Fruit fly (Drosophila melanogaster) whole organism, embryonic: ENCODE measurements around the gene KFase.

Experiments
- BEAF-32 ChIP-seq: fragments of 200-800 bp; sonication (Bioruptor generic); optimal IDR thresholded peaks from 3 replicates; lab custom pipeline; 2017; ENCODE audit warnings: missing biosample characterization, missing genetic modification characterization, mild to moderate bottlenecking, moderate library complexity, missing genetic modification reagents
- CG10267 ChIP-seq: fragments of 200-800 bp; sonication (Bioruptor generic); optimal IDR thresholded peaks from 2 replicates; lab custom pipeline; 2018; ENCODE audit warnings: missing biosample characterization, mild to moderate bottlenecking, missing genetic modification characterization, moderate library complexity
- CG10462 ChIP-seq: fragments of 200-800 bp; sonication (Bioruptor generic); optimal IDR thresholded peaks from 2 replicates; lab custom pipeline; 2016; ENCODE audit warnings: missing biosample characterization, missing genetic modification characterization
- CG10979 ChIP-seq: fragments of 200-800 bp; sonication (Bioruptor generic); optimal IDR thresholded peaks from 2 replicates; lab custom pipeline; 2018; ENCODE audit warnings: missing biosample characterization, mild to moderate bottlenecking, missing genetic modification characterization, moderate library complexity
- CG11696 ChIP-seq: fragments of 200-800 bp; sonication (Bioruptor generic); IDR thresholded peaks from 2 replicates; pipeline ENCODE4 v1.3.6; 2022; ENCODE audit warnings: missing biosample characterization, missing genetic modification characterization
- CG12071 ChIP-seq: fragments of 200-800 bp; sonication (Bioruptor generic); optimal IDR thresholded peaks from 3 replicates; lab custom pipeline; 2018; ENCODE audit warnings: missing biosample characterization, mild to moderate bottlenecking, missing genetic modification characterization
- CG12659 ChIP-seq: fragments of 200-800 bp; sonication (Bioruptor generic); optimal IDR thresholded peaks from 3 replicates; lab custom pipeline; 2017; ENCODE audit warnings: mild to moderate bottlenecking, missing biosample characterization, missing genetic modification reagents, missing genetic modification characterization
- CG14050 ChIP-seq: fragments of 200-800 bp; sonication (Bioruptor generic); IDR thresholded peaks from 3 replicates; pipeline ENCODE4 v1.3.6; 2022; ENCODE audit warnings: missing biosample characterization, missing genetic modification characterization
- CG14860 ChIP-seq: fragments of 200-800 bp; sonication (Bioruptor generic); IDR thresholded peaks from 3 replicates; pipeline ENCODE4 v1.3.6; 2022; ENCODE audit warnings: missing biosample characterization, missing genetic modification characterization; ENCODE audit not compliant: partially characterized antibody
- CG15601 ChIP-seq: fragments of 200-800 bp; sonication (Bioruptor generic); optimal IDR thresholded peaks from 3 replicates; lab custom pipeline; 2019; ENCODE audit warnings: missing biosample characterization, mild to moderate bottlenecking, missing genetic modification characterization, moderate library complexity
- CG1792 ChIP-seq: fragments of 200-800 bp; sonication (Bioruptor generic); optimal IDR thresholded peaks from 2 replicates; lab custom pipeline; 2016; ENCODE audit warnings: missing biosample characterization, missing genetic modification characterization
- CG18262 ChIP-seq: fragments of 200-800 bp; optimal IDR thresholded peaks from 3 replicates; lab custom pipeline; 2019; ENCODE audit warnings: missing biosample characterization, mild to moderate bottlenecking, missing genetic modification characterization, moderate library complexity
- CG2202 ChIP-seq: fragments of 200-800 bp; sonication (Bioruptor generic); optimal IDR thresholded peaks from 2 replicates; lab custom pipeline; 2018; ENCODE audit warnings: missing biosample characterization, mild to moderate bottlenecking, missing genetic modification characterization
- CG30020 ChIP-seq: fragments of 200-800 bp; optimal IDR thresholded peaks from 2 replicates; lab custom pipeline; 2019; ENCODE audit warnings: missing biosample characterization, mild to moderate bottlenecking, missing genetic modification characterization, moderate library complexity
- CG31441 ChIP-seq: fragments of 200-800 bp; sonication (Bioruptor generic); IDR thresholded peaks from 2 replicates; pipeline ENCODE4 v1.3.6; 2022; ENCODE audit warnings: missing biosample characterization, missing genetic modification characterization
- CG3726 ChIP-seq: fragments of 200-800 bp; sonication (Bioruptor generic); IDR thresholded peaks from 3 replicates; pipeline ENCODE4, ENCODE4 v1.3.6; 2022; ENCODE audit warnings: missing biosample characterization, missing genetic modification characterization
- CG4404 ChIP-seq: fragments of 200-800 bp; sonication (Bioruptor generic); IDR thresholded peaks from 2 replicates; pipeline ENCODE4 v1.3.6; 2022; ENCODE audit warnings: missing biosample characterization, missing genetic modification characterization
- CG4730 ChIP-seq: fragments of 200-800 bp; sonication (Bioruptor generic); IDR thresholded peaks from 2 replicates; pipeline ENCODE4 v1.3.6; 2022; ENCODE audit warnings: missing biosample characterization, missing genetic modification characterization
- CG4820 ChIP-seq: fragments of 200-800 bp; sonication (Bioruptor generic); optimal IDR thresholded peaks from 3 replicates; lab custom pipeline; 2016; ENCODE audit warnings: missing biosample characterization, missing genetic modification characterization
- CG5953 ChIP-seq: fragments of 200-800 bp; sonication (Bioruptor generic); IDR thresholded peaks from 2 replicates; pipeline ENCODE4 v1.3.6; 2022; ENCODE audit warnings: missing biosample characterization, missing genetic modification characterization
- CG6791 ChIP-seq: fragments of 200-800 bp; sonication (Bioruptor generic); IDR thresholded peaks from 3 replicates; pipeline ENCODE4 v1.3.6; 2022; ENCODE audit warnings: missing biosample characterization, missing genetic modification characterization; ENCODE audit not compliant: partially characterized antibody
- CG6854 ChIP-seq: fragments of 200-800 bp; sonication (Bioruptor generic); optimal IDR thresholded peaks from 3 replicates; lab custom pipeline; 2017; ENCODE audit warnings: missing biosample characterization, mild to moderate bottlenecking, missing genetic modification characterization
- CG7372 ChIP-seq: fragments of 200-800 bp; sonication (Bioruptor generic); IDR thresholded peaks from 2 replicates; pipeline ENCODE4 v1.3.6; 2022; ENCODE audit warnings: missing biosample characterization, missing genetic modification characterization
- CG7963 ChIP-seq: fragments of 200-800 bp; sonication (Bioruptor generic); IDR thresholded peaks from 3 replicates; pipeline ENCODE4 v1.3.6; 2022; ENCODE audit warnings: missing biosample characterization, missing genetic modification characterization; ENCODE audit not compliant: partially characterized antibody
- CG8281 ChIP-seq: fragments of 200-800 bp; sonication (Bioruptor generic); optimal IDR thresholded peaks from 2 replicates; lab custom pipeline; 2018; ENCODE audit warnings: missing biosample characterization, mild to moderate bottlenecking, missing genetic modification characterization, moderate library complexity
- CG8290 ChIP-seq, 3 experiments: fragments of 200-800 bp; sonication (Bioruptor generic); optimal IDR thresholded peaks; 2 replicates each; lab custom pipeline; 2016 to 2019; ENCODE audit warnings: missing biosample characterization in 3 of 3, missing genetic modification characterization in 3 of 3, mild to moderate bottlenecking in 2 of 3, moderate library complexity in 1 of 3
- Ets65A ChIP-seq: fragments of 200-800 bp; sonication (Bioruptor generic); peaks from one replicate; lab custom pipeline; 2016; ENCODE audit warnings: missing biosample characterization, missing genetic modification characterization
- HHEX ChIP-seq: fragments of 200-800 bp; sonication (Bioruptor generic); optimal IDR thresholded peaks from 3 replicates; lab custom pipeline; 2017; ENCODE audit warnings: missing biosample characterization, mild to moderate bottlenecking, missing genetic modification characterization, missing genetic modification reagents
- Jarid2 ChIP-seq: fragments of 200-800 bp; sonication (Bioruptor generic); optimal IDR thresholded peaks from 3 replicates; lab custom pipeline; 2017; ENCODE audit warnings: mild to moderate bottlenecking, missing biosample characterization, missing genetic modification reagents, missing genetic modification characterization
- Oli ChIP-seq: fragments of 200-800 bp; sonication (Bioruptor generic); optimal IDR thresholded peaks from 2 replicates; lab custom pipeline; 2018; ENCODE audit warnings: missing biosample characterization, mild to moderate bottlenecking, missing genetic modification characterization, moderate library complexity
- Optix ChIP-seq: fragments of 200-800 bp; sonication (Bioruptor generic); IDR thresholded peaks from 3 replicates; pipeline ENCODE4 v1.3.6; 2022; ENCODE audit warnings: missing biosample characterization, missing genetic modification characterization
- Sox100B ChIP-seq: fragments of 200-800 bp; sonication (Bioruptor generic); optimal IDR thresholded peaks from 3 replicates; lab custom pipeline; 2018; ENCODE audit warnings: missing biosample characterization, mild to moderate bottlenecking, missing genetic modification characterization
- Sox102F ChIP-seq: fragments of 200-800 bp; sonication (Bioruptor generic); optimal IDR thresholded peaks from 2 replicates; lab custom pipeline; 2018; ENCODE audit warnings: missing biosample characterization, mild to moderate bottlenecking, missing genetic modification characterization, moderate library complexity
- TFAM ChIP-seq: fragments of 200-800 bp; sonication (Bioruptor generic); optimal IDR thresholded peaks from 2 replicates; lab custom pipeline; 2017; ENCODE audit warnings: missing biosample characterization, missing genetic modification characterization, inconsistent platforms
- Taf1 ChIP-seq: fragments of 200-800 bp; sonication (Bioruptor generic); IDR thresholded peaks from 2 replicates; pipeline ENCODE4 v1.3.6; 2022; ENCODE audit warnings: missing biosample characterization, missing genetic modification characterization
- corto ChIP-seq: fragments of 200-800 bp; sonication (Bioruptor generic); optimal IDR thresholded peaks from 2 replicates; lab custom pipeline; 2016; ENCODE audit warnings: missing biosample characterization, mild to moderate bottlenecking, missing genetic modification characterization, moderate library complexity
- dati ChIP-seq: fragments of 200-800 bp; sonication (Bioruptor generic); IDR thresholded peaks from 2 replicates; pipeline ENCODE4 v1.3.6; 2022; ENCODE audit warnings: missing biosample characterization, missing genetic modification characterization
- eyg ChIP-seq: fragments of 200-800 bp; sonication (Bioruptor generic); optimal IDR thresholded peaks from 3 replicates; lab custom pipeline; 2016; ENCODE audit warnings: missing biosample characterization, missing genetic modification characterization
- ftz-f1 ChIP-seq: fragments of 200-800 bp; sonication (Bioruptor generic); optimal IDR thresholded peaks from 2 replicates; lab custom pipeline; 2016; ENCODE audit warnings: missing biosample characterization, missing genetic modification characterization
- her ChIP-seq: fragments of 200-800 bp; sonication (Bioruptor generic); optimal IDR thresholded peaks from 2 replicates; lab custom pipeline; 2016; ENCODE audit warnings: missing biosample characterization, missing genetic modification characterization
- hth ChIP-seq: fragments of >200 bp; optimal IDR thresholded peaks from 2 replicates; lab custom pipeline; 2017; ENCODE audit warnings: inconsistent platforms
- ind ChIP-seq: fragments of 200-800 bp; sonication (Bioruptor generic); optimal IDR thresholded peaks from 3 replicates; lab custom pipeline; 2016; ENCODE audit warnings: missing biosample characterization, missing genetic modification characterization
- kni ChIP-seq: fragments of 200-800 bp; sonication (Bioruptor generic); optimal IDR thresholded peaks from 3 replicates; lab custom pipeline; 2017; ENCODE audit warnings: mild to moderate bottlenecking, missing biosample characterization, missing genetic modification reagents, missing genetic modification characterization
- prd ChIP-seq, 3 experiments: fragments of >200 bp in 2 of 3; fragments of 200-800 bp in 1 of 3; sonication (Bioruptor generic) in 1 of 3; optimal IDR thresholded peaks in 2 of 3; IDR thresholded peaks in 1 of 3; 2 replicates in 2 of 3; 3 replicates in 1 of 3; pipeline versions ENCODE4 v1.3.6 to Lab custom; 2017 to 2022; ENCODE audit warnings: missing biosample characterization in 1 of 3, missing genetic modification characterization in 1 of 3
- sens ChIP-seq: fragments of 200-800 bp; sonication (Bioruptor generic); peaks from one replicate; lab custom pipeline; 2016; ENCODE audit warnings: missing biosample characterization, missing genetic modification characterization
- slou ChIP-seq: fragments of 200-800 bp; sonication (Bioruptor generic); optimal IDR thresholded peaks from 3 replicates; lab custom pipeline; 2016; ENCODE audit warnings: missing biosample characterization, missing genetic modification characterization
- z ChIP-seq: fragments of 200-800 bp; sonication (Bioruptor generic); IDR thresholded peaks from 3 replicates; pipeline ENCODE4 v1.3.6; 2022; ENCODE audit warnings: missing biosample characterization, missing genetic modification characterization

KFase gene

DNA sequence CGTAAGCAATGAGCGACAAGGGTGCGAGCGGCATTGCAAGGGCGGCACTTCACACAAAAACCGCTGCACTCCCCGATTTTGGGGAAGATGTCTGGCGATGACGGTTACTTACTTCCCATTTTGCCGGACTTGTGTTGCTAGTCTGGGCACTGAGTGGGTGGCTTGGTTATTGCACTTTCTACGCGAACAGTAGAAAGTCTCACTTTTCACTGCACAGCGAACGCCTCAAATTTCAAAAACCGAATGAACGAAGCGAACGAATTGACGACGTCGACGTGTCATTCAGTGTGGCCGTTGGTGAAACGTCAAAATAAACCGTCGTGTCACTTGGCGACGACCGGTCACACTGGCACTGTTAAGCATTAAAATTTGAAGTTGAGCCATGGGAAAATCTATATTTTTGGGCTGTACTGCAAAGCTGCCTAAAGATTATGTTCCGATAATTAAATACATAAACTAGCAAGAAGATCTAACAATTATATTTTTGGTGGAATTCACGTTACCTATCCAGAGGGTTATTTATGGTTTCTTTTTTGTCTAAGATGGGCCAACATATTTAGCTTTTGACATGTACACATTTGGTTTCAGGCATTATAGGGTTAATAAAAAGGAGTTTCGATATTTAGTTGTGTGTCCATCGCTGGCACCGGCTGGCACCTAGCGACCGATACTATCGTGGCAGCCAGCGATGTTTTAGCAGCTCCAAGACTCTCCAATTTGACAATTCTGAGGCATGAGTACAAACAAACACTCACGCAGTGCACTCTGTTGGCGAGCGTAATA, 8.2 kb downstream of the KFase start, which contains the start of the genes Sec61alpha and Daxx (continued):
- TF ChIP-seq BEAF-32 (GFP tag; lab: Kevin White, UChicago) (peak; percentile 100), Ets65A (GFP tag; lab: Kevin White, UChicago) (peak; percentile 98), CG11696 (GFP tag; lab: Robert Waterston, UW) (no peak), dati (peak; percentile 76), CG8290 (GFP tag; optimal IDR thresholded peaks at IDR 0.05; lab: Kevin White, UChicago) (peak; percentile 70), CG8290 (tag; optimal IDR thresholded peaks at IDR 0.05; lab: Kevin White, UChicago) (peak in 1 of 2 experiments; percentile 73), CG4404 (GFP tag; lab: Robert Waterston, UW) (peak; percentile 76), CG10462 (GFP tag; lab: Kevin White, UChicago) (peak; percentile 50), CG3726 (GFP tag; lab: Robert Waterston, UW) (peak; percentile 74; the same call in 2 of the 3 replicates), her (peak; percentile 80), Optix (GFP tag; lab: Robert Waterston, UW) (peak; percentile 62; the same call in 2 of the 3 replicates), CG14860 (GFP tag; lab: Robert Waterston, UW) (peak; percentile 99), ftz-f1 (GFP tag; lab: Kevin White, UChicago) (peak; percentile 27), slou (peak; percentile 89), CG4820 (GFP tag; lab: Kevin White, UChicago) (peak; percentile 70), CG2202 (tag; lab: Kevin White, UChicago) (peak; percentile 36), ind (peak; percentile 88), Jarid2 (GFP tag; lab: Kevin White, UChicago) (no peak), Oli (tag; lab: Kevin White, UChicago) (peak; percentile 78), CG6791 (GFP tag; lab: Robert Waterston, UW) (peak; percentile 100), prd (optimal IDR thresholded peaks at IDR 0.05; lab: Kevin White, UChicago) (no peak), prd (GFP tag; IDR thresholded peaks at IDR 0.05; lab: Robert Waterston, UW) (peak; percentile 89), CG12071 (GFP tag; lab: Kevin White, UChicago) (peak; percentile 21), CG10979 (tag; lab: Kevin White, UChicago) (peak; percentile 68), corto (GFP tag; lab: Kevin White, UChicago) (peak; percentile 79), Sox102F (GFP tag; lab: Kevin White, UChicago) (peak; percentile 80), CG15601 (tag; lab: Kevin White, UChicago) (peak; percentile 78), sens (GFP tag; lab: Kevin White, UChicago) (peak; percentile 98), kni (GFP tag; lab: Kevin White, UChicago) (no peak), CG8281 (tag; lab: Kevin White, UChicago) (peak; percentile 52), CG4730 (GFP tag; lab: Robert Waterston, UW) (peak; percentile 68), CG18262 (tag; lab: Kevin White, UChicago) (peak; percentile 73), CG5953 (GFP tag; lab: Robert Waterston, UW) (peak; percentile 66), CG6854 (GFP tag; lab: Kevin White, UChicago) (peak; percentile 20), CG31441 (GFP tag; lab: Robert Waterston, UW) (peak; percentile 67; the same call in 1 of the 2 replicates), Sox100B (GFP tag; lab: Kevin White, UChicago) (peak; percentile 63)

DNA sequence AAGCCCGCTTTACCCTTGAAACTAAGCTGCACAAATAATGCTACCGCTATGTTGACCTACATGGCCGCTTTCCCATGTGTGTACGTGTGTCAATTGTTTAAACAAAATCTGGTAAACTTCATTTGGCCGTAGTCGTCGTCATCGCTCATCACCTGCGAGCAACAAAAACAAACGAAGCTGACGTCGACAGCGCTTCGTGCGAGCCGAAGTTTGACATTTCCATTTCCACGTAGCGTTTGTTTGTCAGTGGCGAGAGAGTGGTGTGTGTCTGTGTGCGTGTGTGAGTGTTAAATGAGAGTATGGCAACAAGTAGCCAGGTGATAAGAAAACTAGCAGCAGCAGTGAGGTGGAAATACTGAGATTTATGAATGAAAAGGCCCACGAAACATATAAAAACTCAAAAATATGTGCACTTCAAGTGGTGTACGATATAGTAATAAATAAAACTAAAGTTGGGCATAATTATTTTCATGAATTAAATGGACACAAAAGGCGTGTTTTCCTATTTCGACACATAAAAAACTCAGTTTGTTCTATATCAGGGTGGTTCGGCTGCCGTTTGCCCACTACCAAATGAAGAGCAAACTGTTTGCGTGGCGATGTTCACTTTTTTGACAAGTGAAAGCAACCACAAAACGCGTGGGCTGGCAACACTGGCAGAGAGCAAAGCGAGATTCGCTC, 9.2 kb downstream of the KFase start:
- TF ChIP-seq hth (lab: Kevin White, UChicago), result no peak
- no peak for TF ChIP-seq z
- no peak for TF ChIP-seq CG1792 (GFP tag; lab: Kevin White, UChicago)
- no peak for TF ChIP-seq TFAM
- TF ChIP-seq Taf1 (GFP tag; lab: Robert Waterston, UW), result no peak
- TF ChIP-seq CG7372 (GFP tag; lab: Robert Waterston, UW), result no peak
- TF ChIP-seq CG30020 (tag; lab: Kevin White, UChicago), result no peak
- TF ChIP-seq HHEX (GFP tag; lab: Kevin White, UChicago), result peak; percentile 65
- TF ChIP-seq CG12659 (GFP tag; lab: Kevin White, UChicago), result peak; percentile 38
- TF ChIP-seq CG7963 (GFP tag; lab: Robert Waterston, UW), result no peak
- TF ChIP-seq CG10267 (tag; lab: Kevin White, UChicago), result peak; percentile 8
- TF ChIP-seq CG15601 (tag; lab: Kevin White, UChicago), result peak; percentile 66
- TF ChIP-seq CG14050 (GFP tag; lab: Robert Waterston, UW), result no peak
- TF ChIP-seq eyg (GFP tag; lab: Kevin White, UChicago), result peak; percentile 8
